Worm (Caenorhabditis elegans): Measurements from ENCODE around the gene srx-5.

The srx-5 gene

ce11 chrV:728822-729493 is 29.1 kb downstream of the srx-5 start:
- TF ChIP-seq fkh-10 (GFP tag; optimal IDR thresholded peaks at IDR 0.05) (no peak), nhr-237 (tag; optimal IDR thresholded peaks at IDR 0.05) (no peak), nfya-1 (tag; optimal IDR thresholded peaks at IDR 0.05; ENCODE audit: insufficient read depth) (peak; percentile 49), nhr-67 (tag; optimal IDR thresholded peaks at IDR 0.05) (no peak), mdl-1 (tag; optimal IDR thresholded peaks at IDR 0.05) (peak; percentile 38), egl-5 (tag; optimal IDR thresholded peaks at IDR 0.05) (peak; percentile 31), skn-1 (tag; optimal IDR thresholded peaks at IDR 0.05) (no peak), ztf-11 (tag; optimal IDR thresholded peaks at IDR 0.05) (no peak), nhr-43 (tag; optimal IDR thresholded peaks at IDR 0.05; ENCODE audit: poor library complexity, severe bottlenecking) (peak; percentile 57), ama-1 (optimal IDR thresholded peaks at IDR 0.05) (peak; percentile 50), lsy-12 (tag; optimal IDR thresholded peaks at IDR 0.05) (peak; percentile 7), ceh-9 (tag; optimal IDR thresholded peaks at IDR 0.05) (no peak), pha-4 (tag; optimal IDR thresholded peaks at IDR 0.05) (peak; percentile 53), mml-1 (tag; optimal IDR thresholded peaks at IDR 0.05) (no peak), ztf-4 (tag; optimal IDR thresholded peaks at IDR 0.05) (no peak), ZK546.5 (tag; optimal IDR thresholded peaks at IDR 0.05) (no peak), snpc-4 (tag; optimal IDR thresholded peaks at IDR 0.05) (peak; percentile 5), nhr-23 (tag; optimal IDR thresholded peaks at IDR 0.05) (peak; percentile 19), ceh-82 (tag; optimal IDR thresholded peaks at IDR 0.05) (no peak), nhr-77 (tag; optimal IDR thresholded peaks at IDR 0.05) (no peak), elt-3 (tag; optimal IDR thresholded peaks at IDR 0.05) (no peak), unc-39 (tag; optimal IDR thresholded peaks at IDR 0.05) (no peak), ceh-28 (tag; optimal IDR thresholded peaks at IDR 0.05) (no peak), lin-39 (tag; optimal IDR thresholded peaks at IDR 0.05) (no peak), lin-15B (tag; optimal IDR thresholded peaks at IDR 0.05) (no peak), pqm-1 (tag; optimal IDR thresholded peaks at IDR 0.05) (peak; percentile 65), fkh-2 (tag; optimal IDR thresholded peaks at IDR 0.05) (no peak), nhr-76 (tag; optimal IDR thresholded peaks at IDR 0.05) (no peak), jun-1 (tag; optimal IDR thresholded peaks at IDR 0.05) (no peak), zag-1 (tag; optimal IDR thresholded peaks at IDR 0.05) (no peak), elt-2 (tag; optimal IDR thresholded peaks at IDR 0.05) (peak; percentile 77), egl-27 (tag; optimal IDR thresholded peaks at IDR 0.05) (no peak), hmg-11 (tag; optimal IDR thresholded peaks at IDR 0.05) (no peak), nhr-28 (tag; optimal IDR thresholded peaks at IDR 0.05) (no peak), ceh-16 (tag; optimal IDR thresholded peaks at IDR 0.05) (no peak), nhr-12 (tag; optimal IDR thresholded peaks at IDR 0.05) (no peak), fos-1 (tag; optimal IDR thresholded peaks at IDR 0.05) (no peak), nhr-11 (tag; optimal IDR thresholded peaks at IDR 0.05) (no peak), eor-1 (tag; optimal IDR thresholded peaks at IDR 0.05) (no peak), sea-2 (GFP tag; optimal IDR thresholded peaks at IDR 0.05) (no peak), nhr-25 (tag; optimal IDR thresholded peaks at IDR 0.05) (peak; percentile 46), elt-1 (tag; optimal IDR thresholded peaks at IDR 0.05) (no peak), daf-12 (tag; optimal IDR thresholded peaks at IDR 0.05) (no peak)

- TF ChIP-seq sea-2 (GFP tag; optimal IDR thresholded peaks at IDR 0.05) (no peak), aly-2 (tag; optimal IDR thresholded peaks at IDR 0.05) (no peak), mml-1 (tag; optimal IDR thresholded peaks at IDR 0.05) (no peak), nhr-76 (tag; optimal IDR thresholded peaks at IDR 0.05) (no peak), ceh-28 (tag; optimal IDR thresholded peaks at IDR 0.05) (no peak), nhr-11 (tag; optimal IDR thresholded peaks at IDR 0.05) (no peak), unc-62 (GFP tag; optimal IDR thresholded peaks at IDR 0.05) (no peak), elt-3 (tag; optimal IDR thresholded peaks at IDR 0.05) (no peak), nhr-28 (tag; optimal IDR thresholded peaks at IDR 0.05) (no peak), fkh-2 (tag; optimal IDR thresholded peaks at IDR 0.05) (no peak), nhr-12 (tag; optimal IDR thresholded peaks at IDR 0.05) (no peak), lin-39 (tag; optimal IDR thresholded peaks at IDR 0.05) (no peak), eor-1 (tag; optimal IDR thresholded peaks at IDR 0.05) (no peak), lsy-12 (tag; optimal IDR thresholded peaks at IDR 0.05) (peak; percentile 44), nfya-1 (tag; optimal IDR thresholded peaks at IDR 0.05; ENCODE audit: insufficient read depth) (peak; percentile 49), ama-1 (optimal IDR thresholded peaks at IDR 0.05) (peak; percentile 87), nhr-67 (tag; optimal IDR thresholded peaks at IDR 0.05) (no peak), daf-12 (tag; optimal IDR thresholded peaks at IDR 0.05) (no peak), pqm-1 (tag; optimal IDR thresholded peaks at IDR 0.05) (peak; percentile 87), lin-15B (tag; optimal IDR thresholded peaks at IDR 0.05) (no peak), jun-1 (tag; optimal IDR thresholded peaks at IDR 0.05) (peak; percentile 67), ceh-9 (tag; optimal IDR thresholded peaks at IDR 0.05) (no peak), nhr-43 (tag; optimal IDR thresholded peaks at IDR 0.05; ENCODE audit: poor library complexity, severe bottlenecking) (peak; percentile 85), egl-27 (tag; optimal IDR thresholded peaks at IDR 0.05) (no peak), hmg-11 (tag; optimal IDR thresholded peaks at IDR 0.05) (no peak), pha-4 (tag; optimal IDR thresholded peaks at IDR 0.05) (peak; percentile 86), elt-2 (tag; optimal IDR thresholded peaks at IDR 0.05) (peak; percentile 92), tbx-2 (tag; optimal IDR thresholded peaks at IDR 0.05) (no peak), nhr-23 (tag; optimal IDR thresholded peaks at IDR 0.05) (no peak), ztf-4 (tag; optimal IDR thresholded peaks at IDR 0.05) (no peak), nhr-77 (tag; optimal IDR thresholded peaks at IDR 0.05) (no peak), R02D3.7 (tag; optimal IDR thresholded peaks at IDR 0.05) (no peak), nhr-237 (tag; optimal IDR thresholded peaks at IDR 0.05) (no peak), ceh-82 (tag; optimal IDR thresholded peaks at IDR 0.05) (no peak), nhr-25 (tag; optimal IDR thresholded peaks at IDR 0.05) (peak; percentile 16), unc-39 (tag; optimal IDR thresholded peaks at IDR 0.05) (no peak), ceh-16 (tag; optimal IDR thresholded peaks at IDR 0.05) (no peak), snpc-4 (tag; optimal IDR thresholded peaks at IDR 0.05) (no peak), ztf-11 (tag; optimal IDR thresholded peaks at IDR 0.05) (no peak)
These were observed 30.3 kb downstream of the srx-5 start for ce11 chrV:730216-730615.
